Fruit fly (Drosophila melanogaster) whole organism, embryonic: ENCODE results near the gene Sr-CI.

Experiments used
- CG10979 ChIP-seq: fragments of 200-800 bp; sonication (Bioruptor generic); optimal IDR thresholded peaks from 2 replicates; lab custom pipeline; 2018; ENCODE audit warnings: missing biosample characterization, mild to moderate bottlenecking, missing genetic modification characterization, moderate library complexity
- CG11695 ChIP-seq: fragments of 200-800 bp; sonication (Bioruptor generic); IDR thresholded peaks from 3 replicates; pipeline ENCODE4 v1.3.6; 2022; ENCODE audit warnings: missing biosample characterization, missing genetic modification characterization
- CG1233 ChIP-seq: fragments of 200-800 bp; sonication (Bioruptor generic); optimal IDR thresholded peaks from 4 replicates; lab custom pipeline; 2018; ENCODE audit warnings: missing biosample characterization, mild to moderate bottlenecking, missing genetic modification characterization
- CG12391 ChIP-seq: fragments of 200-800 bp; sonication (Bioruptor generic); optimal IDR thresholded peaks from 3 replicates; lab custom pipeline; 2018; ENCODE audit warnings: missing biosample characterization, mild to moderate bottlenecking, missing genetic modification characterization, moderate library complexity
- CG14441 ChIP-seq: fragments of 200-800 bp; sonication (Bioruptor generic); IDR thresholded peaks from 2 replicates; pipeline ENCODE4 v1.3.6; 2022; ENCODE audit warnings: missing biosample characterization, missing genetic modification characterization
- CG15269 ChIP-seq: fragments of 200-800 bp; sonication (Bioruptor generic); optimal IDR thresholded peaks from 2 replicates; lab custom pipeline; 2018; ENCODE audit warnings: missing biosample characterization, mild to moderate bottlenecking, missing genetic modification characterization, moderate library complexity
- CG1529 ChIP-seq: fragments of 200-800 bp; sonication (Bioruptor generic); optimal IDR thresholded peaks from 3 replicates; lab custom pipeline; 2018; ENCODE audit warnings: missing biosample characterization, missing genetic modification characterization
- CG17328 ChIP-seq: fragments of 200-800 bp; sonication (Bioruptor generic); IDR thresholded peaks from 2 replicates; pipeline ENCODE4 v1.3.6; 2022; ENCODE audit warnings: missing biosample characterization, missing genetic modification characterization
- CG2116 ChIP-seq: fragments of 200-800 bp; sonication (Bioruptor generic); optimal IDR thresholded peaks from 3 replicates; lab custom pipeline; 2018; ENCODE audit warnings: missing biosample characterization, mild to moderate bottlenecking, missing genetic modification characterization
- CG2120 ChIP-seq: fragments of 200-800 bp; sonication (Bioruptor generic); optimal IDR thresholded peaks from 3 replicates; lab custom pipeline; 2016; ENCODE audit warnings: missing biosample characterization, missing genetic modification characterization
- CG3995 ChIP-seq: fragments of 200-800 bp; sonication (Bioruptor generic); optimal IDR thresholded peaks from 3 replicates; lab custom pipeline; 2016; ENCODE audit warnings: missing biosample characterization, missing genetic modification characterization
- CG7357 ChIP-seq: fragments of 200-800 bp; sonication (Bioruptor generic); IDR thresholded peaks from 3 replicates; pipeline ENCODE4 v1.3.6; 2022; ENCODE audit warnings: missing biosample characterization, missing genetic modification characterization
- CG7372 ChIP-seq: fragments of 200-800 bp; sonication (Bioruptor generic); IDR thresholded peaks from 2 replicates; pipeline ENCODE4 v1.3.6; 2022; ENCODE audit warnings: missing biosample characterization, missing genetic modification characterization
- CG9215 ChIP-seq: fragments of 200-800 bp; sonication (Bioruptor generic); IDR thresholded peaks from 2 replicates; pipeline ENCODE4 v1.3.6; 2022; ENCODE audit warnings: missing biosample characterization, missing genetic modification characterization
- CG9797 ChIP-seq: fragments of 200-800 bp; sonication (Bioruptor generic); optimal IDR thresholded peaks from 3 replicates; lab custom pipeline; 2018; ENCODE audit warnings: missing biosample characterization, mild to moderate bottlenecking, missing genetic modification characterization
- CoRest ChIP-seq: fragments of 200-800 bp; sonication (Bioruptor generic); optimal IDR thresholded peaks from 3 replicates; lab custom pipeline; 2018; ENCODE audit warnings: missing biosample characterization, mild to moderate bottlenecking, missing genetic modification characterization, moderate library complexity
- D19B ChIP-seq: fragments of 200-800 bp; sonication (Bioruptor generic); optimal IDR thresholded peaks from 2 replicates; lab custom pipeline; 2017; ENCODE audit warnings: missing biosample characterization, mild to moderate bottlenecking, missing genetic modification characterization
- Doc3 ChIP-seq: fragments of 200-800 bp; sonication (Bioruptor generic); IDR thresholded peaks from 3 replicates; pipeline ENCODE4 v1.3.6; 2022; ENCODE audit warnings: missing biosample characterization, missing genetic modification characterization; ENCODE audit not compliant: partially characterized antibody
- Ets65A ChIP-seq: fragments of 200-800 bp; sonication (Bioruptor generic); peaks from one replicate; lab custom pipeline; 2016; ENCODE audit warnings: missing biosample characterization, missing genetic modification characterization
- Ets97D ChIP-seq: fragments of 200-800 bp; sonication (Bioruptor generic); optimal IDR thresholded peaks from 3 replicates; lab custom pipeline; 2016; ENCODE audit warnings: missing biosample characterization, missing genetic modification characterization
- Fer3 ChIP-seq: fragments of 200-800 bp; sonication (Bioruptor generic); optimal IDR thresholded peaks from 2 replicates; lab custom pipeline; 2018; ENCODE audit warnings: missing biosample characterization, mild to moderate bottlenecking, missing genetic modification characterization, moderate library complexity
- H2.0 ChIP-seq: fragments of 200-800 bp; sonication (Bioruptor generic); IDR thresholded peaks from 2 replicates; pipeline ENCODE4 v1.3.6; 2022; ENCODE audit warnings: missing biosample characterization, missing genetic modification characterization
- HLH3B ChIP-seq: fragments of 200-800 bp; sonication (Bioruptor generic); IDR thresholded peaks from 2 replicates; pipeline ENCODE4 v1.3.6; 2022; ENCODE audit warnings: missing biosample characterization, missing genetic modification characterization
- HLH54F ChIP-seq: fragments of 200-800 bp; sonication (Bioruptor generic); optimal IDR thresholded peaks from 3 replicates; lab custom pipeline; 2016; ENCODE audit warnings: missing biosample characterization, missing genetic modification characterization
- Hmr ChIP-seq: fragments of 200-800 bp; sonication (Bioruptor generic); optimal IDR thresholded peaks from 3 replicates; lab custom pipeline; 2017; ENCODE audit warnings: mild to moderate bottlenecking, missing biosample characterization, missing genetic modification reagents, missing genetic modification characterization
- Hr3 ChIP-seq: fragments of 200-800 bp; sonication (Bioruptor generic); optimal IDR thresholded peaks from 3 replicates; lab custom pipeline; 2016; ENCODE audit warnings: missing biosample characterization, missing genetic modification characterization
- Hr39 ChIP-seq: fragments of >200 bp; optimal IDR thresholded peaks from 2 replicates; lab custom pipeline; 2017
- Oaz ChIP-seq: fragments of 200-800 bp; sonication (Bioruptor generic); IDR thresholded peaks from 2 replicates; pipeline ENCODE4 v1.3.6; 2022; ENCODE audit warnings: missing biosample characterization, missing genetic modification characterization
- Oli ChIP-seq: fragments of 200-800 bp; sonication (Bioruptor generic); optimal IDR thresholded peaks from 2 replicates; lab custom pipeline; 2018; ENCODE audit warnings: missing biosample characterization, mild to moderate bottlenecking, missing genetic modification characterization, moderate library complexity
- PHDP ChIP-seq: fragments of 200-800 bp; sonication (Bioruptor generic); optimal IDR thresholded peaks from 3 replicates; lab custom pipeline; 2018; ENCODE audit warnings: missing biosample characterization, mild to moderate bottlenecking, missing genetic modification characterization, moderate library complexity
- Sox102F ChIP-seq: fragments of 200-800 bp; sonication (Bioruptor generic); optimal IDR thresholded peaks from 2 replicates; lab custom pipeline; 2018; ENCODE audit warnings: missing biosample characterization, mild to moderate bottlenecking, missing genetic modification characterization, moderate library complexity
- Spps ChIP-seq: fragments of 200-800 bp; sonication (Bioruptor generic); optimal IDR thresholded peaks from 2 replicates; lab custom pipeline; 2018; ENCODE audit warnings: missing biosample characterization, mild to moderate bottlenecking, missing genetic modification characterization
- chinmo ChIP-seq: fragments of 200-800 bp; sonication (Bioruptor generic); IDR thresholded peaks from 4 replicates; pipeline ENCODE4 v1.3.6; 2022; ENCODE audit warnings: missing biosample characterization, missing genetic modification characterization; ENCODE audit not compliant: partially characterized antibody
- ci ChIP-seq: fragments of 200-800 bp; sonication (Bioruptor generic); IDR thresholded peaks from 3 replicates; pipeline ENCODE4 v1.3.6; 2022; ENCODE audit warnings: missing biosample characterization, missing genetic modification characterization
- crp ChIP-seq, 2 experiments: fragments of 200-800 bp; sonication (Bioruptor generic); optimal IDR thresholded peaks; 2 replicates in 1 of 2; 3 replicates in 1 of 2; lab custom pipeline; 2017; ENCODE audit warnings: missing biosample characterization in 2 of 2, missing genetic modification characterization in 2 of 2, mild to moderate bottlenecking in 1 of 2, moderate library complexity in 1 of 2
- dmrt99B ChIP-seq: fragments of 200-800 bp; sonication (Bioruptor generic); optimal IDR thresholded peaks from 2 replicates; lab custom pipeline; 2018; ENCODE audit warnings: missing biosample characterization, mild to moderate bottlenecking, missing genetic modification characterization, moderate library complexity
- dysf ChIP-seq: fragments of 200-800 bp; sonication (Bioruptor generic); IDR thresholded peaks from 3 replicates; pipeline ENCODE4 v1.3.6; 2022; ENCODE audit warnings: missing biosample characterization, missing genetic modification characterization
- gem ChIP-seq: fragments of 200-800 bp; sonication (Bioruptor generic); optimal IDR thresholded peaks from 2 replicates; lab custom pipeline; 2019; ENCODE audit warnings: missing biosample characterization, mild to moderate bottlenecking, missing genetic modification characterization, moderate library complexity
- hbn ChIP-seq: fragments of 200-800 bp; sonication (Bioruptor generic); IDR thresholded peaks from 2 replicates; pipeline ENCODE4 v1.3.6; 2022; ENCODE audit warnings: missing biosample characterization, missing genetic modification characterization; ENCODE audit not compliant: partially characterized antibody
- lmd ChIP-seq: fragments of 200-800 bp; sonication (Bioruptor generic); IDR thresholded peaks from 2 replicates; pipeline ENCODE4 v1.3.6; 2022; ENCODE audit warnings: missing biosample characterization, missing genetic modification characterization
- mld ChIP-seq: fragments of 200-800 bp; sonication (Bioruptor generic); IDR thresholded peaks from 3 replicates; pipeline ENCODE4 v1.3.6; 2022; ENCODE audit warnings: missing biosample characterization, missing genetic modification characterization; ENCODE audit not compliant: partially characterized antibody
- pfk ChIP-seq: fragments of 200-800 bp; sonication (Bioruptor generic); optimal IDR thresholded peaks from 2 replicates; lab custom pipeline; 2018; ENCODE audit warnings: missing biosample characterization, mild to moderate bottlenecking, missing genetic modification characterization, moderate library complexity
- prd ChIP-seq, 3 experiments: fragments of >200 bp in 2 of 3; fragments of 200-800 bp in 1 of 3; sonication (Bioruptor generic) in 1 of 3; optimal IDR thresholded peaks in 2 of 3; IDR thresholded peaks in 1 of 3; 2 replicates in 2 of 3; 3 replicates in 1 of 3; pipeline versions ENCODE4 v1.3.6 to Lab custom; 2017 to 2022; ENCODE audit warnings: missing biosample characterization in 1 of 3, missing genetic modification characterization in 1 of 3
- row ChIP-seq: fragments of 200-800 bp; sonication (Bioruptor generic); IDR thresholded peaks from 3 replicates; pipeline ENCODE4 v1.3.6; 2022; ENCODE audit warnings: missing biosample characterization, missing genetic modification characterization
- sens ChIP-seq: fragments of 200-800 bp; sonication (Bioruptor generic); peaks from one replicate; lab custom pipeline; 2016; ENCODE audit warnings: missing biosample characterization, missing genetic modification characterization
- so ChIP-seq: fragments of 200-800 bp; sonication (Bioruptor generic); IDR thresholded peaks from 3 replicates; pipeline ENCODE4 v1.3.6; 2022; ENCODE audit warnings: missing biosample characterization, missing genetic modification characterization
- sob ChIP-seq: fragments of 200-800 bp; sonication (Bioruptor generic); IDR thresholded peaks from 2 replicates; pipeline ENCODE4 v1.3.6; 2022; ENCODE audit warnings: missing biosample characterization, missing genetic modification characterization
- stc ChIP-seq: fragments of 200-800 bp; sonication (Bioruptor generic); IDR thresholded peaks from 2 replicates; pipeline ENCODE4 v1.3.6; 2022; ENCODE audit warnings: missing biosample characterization, missing genetic modification characterization
- usp ChIP-seq: fragments of >200 bp; optimal IDR thresholded peaks from 2 replicates; lab custom pipeline; 2017; ENCODE audit warnings: missing biosample characterization, missing genetic modification characterization

Sr-CI gene

DNA sequence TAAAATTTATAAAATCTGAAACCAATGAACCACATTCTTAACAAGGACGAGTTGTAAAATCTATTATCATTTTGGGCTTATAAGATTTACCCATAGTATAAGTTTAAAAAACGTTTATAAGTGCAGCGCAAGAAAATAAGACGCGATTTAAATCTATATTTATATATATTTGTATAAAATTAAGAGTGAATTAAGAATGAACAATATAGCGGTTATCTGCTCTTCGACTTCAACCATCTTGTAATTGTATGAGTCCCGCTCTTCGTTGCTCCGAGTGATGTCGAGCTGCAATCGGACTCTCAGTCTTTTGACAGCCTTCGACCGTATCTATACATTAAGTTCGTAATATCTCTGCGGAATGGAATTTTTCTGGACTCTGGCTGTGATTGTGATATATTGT lies at the start of gene Sr-CI:
Gene Sr-CI (plus strand): TSS at position 301 of the 400 bp plus-strand sequence.
- no peak for TF ChIP-seq CG9215 (GFP tag; lab: Robert Waterston, UW)
- no peak for TF ChIP-seq hbn (GFP tag; lab: Robert Waterston, UW)
- TF ChIP-seq Hr3 = no peak
- no peak for TF ChIP-seq mld (GFP tag; lab: Robert Waterston, UW)
- no peak for TF ChIP-seq D19B (GFP tag; lab: Kevin White, UChicago)
- no peak for TF ChIP-seq Fer3 (tag; lab: Kevin White, UChicago)
- no peak for TF ChIP-seq CG1529 (GFP tag; lab: Kevin White, UChicago)
- TF ChIP-seq CoRest (tag; lab: Kevin White, UChicago) = no peak
- TF ChIP-seq CG9797 (GFP tag; lab: Kevin White, UChicago) = no peak
- TF ChIP-seq ci (GFP tag; lab: Robert Waterston, UW) = no peak
- TF ChIP-seq Hr39 (lab: Kevin White, UChicago) = no peak
- TF ChIP-seq so = no peak
- no peak for TF ChIP-seq CG3995 (GFP tag; lab: Kevin White, UChicago)
- no peak for TF ChIP-seq Spps (tag; lab: Kevin White, UChicago)
- no peak for TF ChIP-seq CG1233 (GFP tag; lab: Kevin White, UChicago)
- TF ChIP-seq CG7372 (GFP tag; lab: Robert Waterston, UW) = no peak
- TF ChIP-seq usp (GFP tag; lab: Kevin White, UChicago) = no peak

- TF ChIP-seq Ets65A = peak; percentile 94
- no peak for TF ChIP-seq Fer3 (tag; lab: Kevin White, UChicago)
- TF ChIP-seq stc (GFP tag; lab: Robert Waterston, UW) = 0 out of 2 replicates have a peak, but pooled peaks have one; percentile 13
- peak; percentile 30 for TF ChIP-seq Hmr
- TF ChIP-seq CG17328 (GFP tag; lab: Robert Waterston, UW) = peak; percentile 41; the same call in 1 of the 2 replicates
- TF ChIP-seq CG12391 (tag; lab: Kevin White, UChicago) = peak; percentile 22
- peak; percentile 17 for TF ChIP-seq CG15269 (tag; lab: Kevin White, UChicago)
- TF ChIP-seq sens (GFP tag; lab: Kevin White, UChicago) = peak; percentile 73
- no peak for TF ChIP-seq chinmo (GFP tag; lab: Robert Waterston, UW)
- peak; percentile 26 for TF ChIP-seq dmrt99B
- TF ChIP-seq crp (GFP tag; optimal IDR thresholded peaks at IDR 0.05; lab: Kevin White, UChicago) = no peak
- TF ChIP-seq dysf (GFP tag; lab: Robert Waterston, UW) = peak; percentile 45; the same call in 1 of the 3 replicates
- TF ChIP-seq HLH54F (GFP tag; lab: Kevin White, UChicago) = no peak
- TF ChIP-seq pfk = peak; percentile 72
- peak; percentile 53 for TF ChIP-seq row (GFP tag; lab: Robert Waterston, UW)
- peak; percentile 55 for TF ChIP-seq gem
- 0 out of 3 replicates have a peak, but pooled peaks have one; percentile 21 for TF ChIP-seq CG11695
- no peak for TF ChIP-seq Doc3
- TF ChIP-seq CG14441 (GFP tag; lab: Robert Waterston, UW) = no peak
- TF ChIP-seq prd (optimal IDR thresholded peaks at IDR 0.05; lab: Kevin White, UChicago) = no peak
- peak; percentile 51; the same call in 2 of the 3 replicates for TF ChIP-seq prd (GFP tag; IDR thresholded peaks at IDR 0.05; lab: Robert Waterston, UW)
- TF ChIP-seq CG10979 = peak; percentile 8
- TF ChIP-seq D19B (GFP tag; lab: Kevin White, UChicago) = no peak
- no peak for TF ChIP-seq Oli
- TF ChIP-seq CG7357 (GFP tag; lab: Robert Waterston, UW) = no peak
- peak; percentile 53 for TF ChIP-seq CG2120 (GFP tag; lab: Kevin White, UChicago)
- TF ChIP-seq lmd (GFP tag; lab: Robert Waterston, UW) = peak; percentile 26; the same call in 1 of the 2 replicates
- TF ChIP-seq Sox102F (GFP tag; lab: Kevin White, UChicago) = peak; percentile 55
- peak; percentile 43 for TF ChIP-seq Ets97D (GFP tag; lab: Kevin White, UChicago)
- TF ChIP-seq sob (GFP tag; lab: Robert Waterston, UW) = 0 out of 2 replicates have a peak, but pooled peaks have one; percentile 15
- TF ChIP-seq CG2116 (GFP tag; lab: Kevin White, UChicago) = no peak
- peak; percentile 31 for TF ChIP-seq PHDP
- TF ChIP-seq Oaz (GFP tag; lab: Robert Waterston, UW) = 0 out of 2 replicates have a peak, but pooled peaks have one; percentile 12
- 0 out of 2 replicates have a peak, but pooled peaks have one; percentile 13 for TF ChIP-seq H2.0 (GFP tag; lab: Robert Waterston, UW)
- 0 out of 2 replicates have a peak, but pooled peaks have one; percentile 31 for TF ChIP-seq HLH3B
These were observed 45.7 kb upstream of the Sr-CI start for dm6 chr2L:4075783-4076182.
